Worm (Caenorhabditis elegans) whole organism, young adult: ENCODE results near the gene M151.10.

Source experiments
- B0035.1 ChIP-seq: sonication (generic microtip); optimal IDR thresholded peaks from 2 replicates; lab custom pipeline; 2016; ENCODE audit warnings: missing genetic modification characterization, mild to moderate bottlenecking, missing compliant biosample characterization, missing genotype, missing genetic modification reagents
- B0336.3 ChIP-seq: fragments of 200-800 bp; sonication (Bioruptor generic); IDR thresholded peaks from 2 replicates; pipeline ENCODE4 v1.3.6; 2022; ENCODE audit warnings: missing genetic modification characterization, missing compliant biosample characterization
- D2030.7 ChIP-seq: fragments of 200-800 bp; sonication (Bioruptor generic); IDR thresholded peaks from 2 replicates; pipeline ENCODE4 v1.3.6; 2022; ENCODE audit warnings: missing genetic modification reagents, missing genetic modification characterization, missing compliant biosample characterization
- F22D6.2 ChIP-seq: sonication (generic microtip); optimal IDR thresholded peaks from 2 replicates; lab custom pipeline; 2016; ENCODE audit warnings: mild to moderate bottlenecking, missing genetic modification characterization, missing compliant biosample characterization
- F49E8.2 ChIP-seq: sonication (generic microtip); optimal IDR thresholded peaks from 3 replicates; lab custom pipeline; 2017; ENCODE audit warnings: missing genetic modification characterization, mild to moderate bottlenecking, missing compliant biosample characterization, antibody characterized with exemption, moderate library complexity; ENCODE audit not compliant: insufficient read depth
- F52B5.7 ChIP-seq: sonication (generic microtip); optimal IDR thresholded peaks from 2 replicates; lab custom pipeline; 2016; ENCODE audit warnings: mild to moderate bottlenecking, missing genetic modification characterization, missing compliant biosample characterization
- K11D2.4 ChIP-seq: fragments of 200-800 bp; sonication (Bioruptor generic); IDR thresholded peaks from 2 replicates; pipeline ENCODE4 v1.3.6; 2022; ENCODE audit warnings: missing genetic modification reagents, missing genetic modification characterization, missing compliant biosample characterization
- K12H6.12 ChIP-seq: fragments of 200-800 bp; sonication (Bioruptor generic); optimal IDR thresholded peaks from 2 replicates; lab custom pipeline; 2018; ENCODE audit warnings: mild to moderate bottlenecking, missing genetic modification characterization, missing compliant biosample characterization
- ZK185.1 ChIP-seq: sonication (generic microtip); optimal IDR thresholded peaks from 2 replicates; lab custom pipeline; 2016; ENCODE audit warnings: mild to moderate bottlenecking, missing genetic modification characterization, missing compliant biosample characterization; ENCODE audit not compliant: poor library complexity, severe bottlenecking
- akir-1 ChIP-seq: fragments of 200-800 bp; sonication (Bioruptor generic); optimal IDR thresholded peaks from 2 replicates; lab custom pipeline; 2018; ENCODE audit warnings: mild to moderate bottlenecking, missing genetic modification characterization, moderate library complexity, missing compliant biosample characterization
- cebp-1 ChIP-seq, 2 experiments: fragments of 200-800 bp in 1 of 2; sonication (Bioruptor generic) in 1 of 2; sonication (generic microtip) in 1 of 2; IDR thresholded peaks in 1 of 2; optimal IDR thresholded peaks in 1 of 2; 2 replicates each; pipeline versions ENCODE4 v1.3.6 to Lab custom; 2017 to 2022; ENCODE audit warnings: missing compliant biosample characterization in 2 of 2, missing genetic modification characterization in 2 of 2, mild to moderate bottlenecking in 1 of 2, missing genetic modification reagents in 1 of 2, moderate library complexity in 1 of 2
- ceh-27 ChIP-seq: fragments of 200-800 bp; sonication (Bioruptor generic); optimal IDR thresholded peaks from 2 replicates; lab custom pipeline; 2018; ENCODE audit warnings: mild to moderate bottlenecking, missing genetic modification characterization, moderate library complexity, missing compliant biosample characterization
- ceh-58 ChIP-seq: fragments of 200-800 bp; sonication (Bioruptor generic); IDR thresholded peaks from 2 replicates; pipeline ENCODE4 v1.3.6; 2022; ENCODE audit warnings: missing genetic modification characterization, missing compliant biosample characterization
- ceh-91 ChIP-seq: fragments of 200-800 bp; sonication (Bioruptor generic); IDR thresholded peaks from 2 replicates; pipeline ENCODE4 v1.3.6; 2022; ENCODE audit warnings: missing genetic modification reagents, missing genetic modification characterization, missing compliant biosample characterization
- chd-7 ChIP-seq: sonication (generic microtip); optimal IDR thresholded peaks from 2 replicates; lab custom pipeline; 2016; ENCODE audit warnings: mild to moderate bottlenecking, missing genetic modification characterization, moderate library complexity, missing compliant biosample characterization
- die-1 ChIP-seq: sonication (generic microtip); optimal IDR thresholded peaks from 2 replicates; lab custom pipeline; 2016; ENCODE audit warnings: missing genotype, mild to moderate bottlenecking, missing genetic modification characterization, missing compliant biosample characterization
- efl-1 ChIP-seq: fragments of 150-350 bp; optimal IDR thresholded peaks from 2 replicates; lab custom pipeline; 2014; ENCODE audit warnings: missing biosample characterization, missing genetic modification reagents, missing genetic modification characterization
- egl-18 ChIP-seq: fragments of 200-800 bp; sonication (Bioruptor generic); IDR thresholded peaks from 2 replicates; pipeline ENCODE4 v1.3.6; 2022; ENCODE audit warnings: missing genetic modification reagents, missing genetic modification characterization, missing compliant biosample characterization
- him-1 ChIP-seq: sonication (generic microtip); optimal IDR thresholded peaks from 2 replicates; lab custom pipeline; 2016; ENCODE audit warnings: missing genotype, missing genetic modification reagents, missing genetic modification characterization, missing compliant biosample characterization
- hlh-12 ChIP-seq: sonication (generic microtip); optimal IDR thresholded peaks from 2 replicates; lab custom pipeline; 2016; ENCODE audit warnings: missing genetic modification characterization, missing compliant biosample characterization
- hmg-1.2 ChIP-seq: fragments of 200-800 bp; sonication (Bioruptor generic); IDR thresholded peaks from 2 replicates; pipeline ENCODE4 v1.3.6; 2022; ENCODE audit warnings: missing genetic modification reagents, missing genetic modification characterization, missing compliant biosample characterization
- hrde-1 ChIP-seq: sonication (generic microtip); optimal IDR thresholded peaks from 2 replicates; lab custom pipeline; 2016; ENCODE audit warnings: missing genetic modification characterization, mild to moderate bottlenecking, missing compliant biosample characterization, moderate library complexity, missing genotype, missing genetic modification reagents, borderline replicate concordance
- hsf-1 ChIP-seq: fragments of 200-800 bp; sonication (Bioruptor generic); IDR thresholded peaks from 2 replicates; pipeline ENCODE4 v1.3.6; 2022; ENCODE audit warnings: missing genetic modification reagents, missing genetic modification characterization, missing compliant biosample characterization
- let-526 ChIP-seq: fragments of 200-800 bp; sonication (Bioruptor generic); IDR thresholded peaks from 2 replicates; pipeline ENCODE4 v1.3.6; 2022; ENCODE audit warnings: missing genetic modification reagents, missing genetic modification characterization, missing compliant biosample characterization
- lin-26 ChIP-seq: fragments of 200-800 bp; sonication (Bioruptor generic); IDR thresholded peaks from 2 replicates; pipeline ENCODE4 v1.3.6; 2022; ENCODE audit warnings: missing genetic modification reagents, missing genetic modification characterization, missing compliant biosample characterization
- lin-35 ChIP-seq, 3 experiments: fragments of 150-350 bp in 2 of 3; sonication (generic microtip) in 1 of 3; optimal IDR thresholded peaks; 2 replicates each; lab custom pipeline; 2014 to 2018; ENCODE audit warnings: missing biosample characterization in 3 of 3, missing genetic modification characterization in 3 of 3, missing genetic modification reagents in 3 of 3
- lir-1 ChIP-seq: fragments of 200-800 bp; sonication (Bioruptor generic); conservative IDR thresholded peaks from 2 replicates; pipeline ENCODE4 v1.3.6; 2022; ENCODE audit warnings: missing genetic modification reagents, missing genetic modification characterization, missing compliant biosample characterization
- madf-10 ChIP-seq: sonication (generic microtip); optimal IDR thresholded peaks from 2 replicates; lab custom pipeline; 2016; ENCODE audit warnings: mild to moderate bottlenecking, missing genetic modification characterization, missing compliant biosample characterization
- madf-8 ChIP-seq: fragments of 200-800 bp; sonication (Bioruptor generic); conservative IDR thresholded peaks from 2 replicates; pipeline ENCODE4 v1.3.6; 2022; ENCODE audit warnings: missing genetic modification reagents, missing genetic modification characterization, missing compliant biosample characterization
- mcd-1 ChIP-seq: fragments of 200-800 bp; sonication (Bioruptor generic); IDR thresholded peaks from 2 replicates; pipeline ENCODE4 v1.3.6; 2022; ENCODE audit warnings: missing genetic modification reagents, missing genetic modification characterization, missing compliant biosample characterization
- mxl-1 ChIP-seq: sonication (generic microtip); optimal IDR thresholded peaks from 2 replicates; lab custom pipeline; 2016; ENCODE audit warnings: missing genetic modification characterization, missing compliant biosample characterization
- nhr-90 ChIP-seq: sonication (generic microtip); optimal IDR thresholded peaks from 2 replicates; lab custom pipeline; 2016; ENCODE audit warnings: missing genotype, mild to moderate bottlenecking, missing genetic modification characterization, missing compliant biosample characterization
- pbrm-1 ChIP-seq: fragments of 200-800 bp; sonication (Bioruptor generic); IDR thresholded peaks from 2 replicates; pipeline ENCODE4 v1.3.6; 2022; ENCODE audit warnings: missing genetic modification reagents, missing genetic modification characterization, missing compliant biosample characterization
- sea-2 ChIP-seq: fragments of 200-800 bp; sonication (Bioruptor generic); IDR thresholded peaks from 2 replicates; pipeline ENCODE4 v1.3.6; 2022; ENCODE audit warnings: missing genetic modification characterization, missing compliant biosample characterization
- snpc-1.1 ChIP-seq: sonication (generic microtip); optimal IDR thresholded peaks from 2 replicates; lab custom pipeline; 2017; ENCODE audit warnings: missing genetic modification characterization, mild to moderate bottlenecking, missing compliant biosample characterization, antibody characterized with exemption, moderate library complexity, missing genotype, missing genetic modification reagents; ENCODE audit not compliant: insufficient read depth
- snpc-4 ChIP-seq, 5 experiments: fragments of 150-350 bp in 1 of 5; sonication (generic microtip) in 4 of 5; optimal IDR thresholded peaks; 2 replicates each; lab custom pipeline; 2014 to 2018; ENCODE audit warnings: missing genetic modification characterization in 5 of 5, missing biosample characterization in 3 of 5, antibody characterized with exemption in 2 of 5, mild to moderate bottlenecking in 2 of 5, missing compliant biosample characterization in 2 of 5, missing genotype in 2 of 5, moderate library complexity in 2 of 5, missing genetic modification reagents in 1 of 5
- somi-1 ChIP-seq: fragments of 200-800 bp; sonication (Bioruptor generic); optimal IDR thresholded peaks from 2 replicates; lab custom pipeline; 2018; ENCODE audit warnings: mild to moderate bottlenecking, missing genetic modification characterization, missing compliant biosample characterization
- sptf-2 ChIP-seq: fragments of 200-800 bp; sonication (Bioruptor generic); optimal IDR thresholded peaks from 2 replicates; lab custom pipeline; 2018; ENCODE audit warnings: mild to moderate bottlenecking, missing genetic modification characterization, missing compliant biosample characterization
- tbp1 ChIP-seq: fragments of 200-800 bp; sonication (Bioruptor generic); optimal IDR thresholded peaks from 2 replicates; lab custom pipeline; 2018; ENCODE audit warnings: mild to moderate bottlenecking, missing genetic modification characterization, missing compliant biosample characterization
- unc-62 ChIP-seq: fragments of 150-350 bp; optimal IDR thresholded peaks from 2 replicates; lab custom pipeline; 2014; ENCODE audit warnings: missing biosample characterization, missing genetic modification reagents, missing genetic modification characterization
- zfh-2 ChIP-seq: fragments of 200-800 bp; sonication (Bioruptor generic); conservative IDR thresholded peaks from 2 replicates; pipeline ENCODE4 v1.3.6; 2022; ENCODE audit warnings: missing genetic modification reagents, missing genetic modification characterization, missing compliant biosample characterization
- ztf-22 ChIP-seq: fragments of 200-800 bp; sonication (Bioruptor generic); optimal IDR thresholded peaks from 2 replicates; lab custom pipeline; 2018; ENCODE audit warnings: mild to moderate bottlenecking, missing genetic modification characterization, moderate library complexity, missing compliant biosample characterization
- ztf-25 ChIP-seq: fragments of 200-800 bp; sonication (Bioruptor generic); IDR thresholded peaks from 2 replicates; pipeline ENCODE4 v1.3.6; 2022; ENCODE audit warnings: missing genetic modification reagents, missing genetic modification characterization, missing compliant biosample characterization

The M151.10 gene

DNA sequence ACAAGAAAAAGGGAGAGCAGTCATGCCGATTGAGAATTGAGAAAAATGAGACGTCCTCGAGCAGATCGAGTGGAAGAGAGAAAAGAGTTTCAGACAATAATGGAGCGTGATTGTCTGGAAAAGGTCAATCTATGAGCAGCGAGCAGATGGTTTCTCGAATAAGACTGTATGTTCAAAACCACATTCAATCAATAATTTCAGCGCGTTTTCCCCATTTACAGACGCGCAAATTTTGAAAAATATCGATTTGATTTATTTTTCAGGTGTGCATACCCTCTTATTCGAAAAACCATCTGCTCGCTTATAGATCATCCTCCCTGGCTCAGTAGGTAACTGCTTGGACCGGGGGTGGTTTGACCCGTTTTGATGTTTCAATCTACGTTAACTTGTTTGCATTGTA, 859 bp downstream of the M151.10 start, which contains the start of gene fbxb-31:
TSS of gene fbxb-31 (minus strand) at position 101 of the 400 bp plus-strand sequence.
- TF ChIP-seq B0336.3 (GFP tag; lab: Robert Waterston, UW) (no peak), egl-18 (no peak), unc-62 (GFP tag; lab: Kevin White, UChicago) (no peak), sea-2 (GFP tag; lab: Robert Waterston, UW) (no peak), ceh-91 (GFP tag; lab: Robert Waterston, UW) (no peak), chd-7 (tag; lab: Kevin White, UChicago) (no peak), efl-1 (GFP tag; lab: Kevin White, UChicago) (no peak), D2030.7 (GFP tag; lab: Robert Waterston, UW) (no peak), ceh-58 (GFP tag; lab: Robert Waterston, UW) (no peak), hsf-1 (GFP tag; lab: Robert Waterston, UW) (no peak), him-1 (tag; lab: Kevin White, UChicago) (no peak), F52B5.7 (tag; lab: Kevin White, UChicago) (no peak), hlh-12 (tag; lab: Kevin White, UChicago) (no peak), hrde-1 (tag; lab: Kevin White, UChicago) (no peak), ZK185.1 (no peak), K12H6.12 (tag; lab: Kevin White, UChicago) (no peak), somi-1 (GFP tag; lab: Kevin White, UChicago) (no peak), tbp1 (GFP tag; lab: Kevin White, UChicago) (no peak)
- TF ChIP-seq, all 124 proteins: peak for 0

DNA sequence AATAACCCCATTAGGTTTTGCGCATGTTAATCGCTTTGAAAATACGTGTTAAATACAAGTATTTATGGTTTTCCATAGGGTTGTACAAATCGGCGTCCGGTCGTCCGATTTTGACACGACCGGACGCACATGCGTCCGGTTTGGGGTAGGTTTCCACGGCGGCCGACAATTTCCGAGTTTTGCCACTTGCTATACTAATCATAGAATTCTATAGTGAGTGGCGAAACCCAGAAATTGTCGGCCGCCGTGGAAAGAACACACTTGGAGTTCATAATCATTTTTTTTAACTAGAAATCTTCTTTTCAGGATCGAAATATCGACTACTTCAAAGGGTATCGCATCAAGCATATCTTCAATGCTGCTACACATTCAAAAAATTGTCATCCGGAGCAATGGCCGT, 5.3 kb downstream of the M151.10 start:
- TF ChIP-seq K11D2.4 (GFP tag; lab: Robert Waterston, UW) (no peak), snpc-1.1 (peak; percentile 50), ztf-25 (GFP tag; lab: Robert Waterston, UW) (no peak), hmg-1.2 (GFP tag; lab: Robert Waterston, UW) (peak; percentile 36; the same call in 1 of the 2 replicates), B0035.1 (tag; lab: Kevin White, UChicago) (no peak), snpc-4 (GFP tag; optimal IDR thresholded peaks at IDR 0.05; lab: Kevin White, UChicago) (peak; percentile 33), snpc-4 (tag; optimal IDR thresholded peaks at IDR 0.05; lab: Kevin White, UChicago) (peak in 3 of 4 experiments; percentile 59 to 89 (median 79)), sptf-2 (GFP tag; lab: Kevin White, UChicago) (no peak), lir-1 (GFP tag; lab: Robert Waterston, UW) (no peak)

DNA sequence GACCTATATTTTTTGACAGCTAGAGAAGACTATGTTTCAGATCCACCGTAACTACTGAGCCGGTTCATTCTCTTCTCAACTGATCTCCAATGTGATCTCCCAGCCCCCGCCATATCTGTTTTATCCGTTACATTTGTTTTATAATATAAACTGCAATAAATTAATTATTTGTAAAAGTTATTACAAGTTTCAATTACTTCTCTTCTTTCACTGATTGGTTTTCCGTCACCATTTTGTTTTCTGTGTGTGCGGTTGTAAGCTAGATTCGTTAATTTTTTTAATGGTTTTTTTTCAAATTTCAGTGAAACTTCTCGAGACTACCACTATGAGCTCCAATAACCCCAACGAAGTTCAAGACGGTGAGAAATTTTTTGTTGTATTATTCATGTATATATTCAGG, 9.3 kb downstream of the M151.10 start, which contains the start of gene M151.2:
TSS of gene M151.2 (plus strand) at position 301 of the 400 bp plus-strand sequence.
- TF ChIP-seq cebp-1 (GFP tag; IDR thresholded peaks at IDR 0.05; lab: Robert Waterston, UW) (no peak), cebp-1 (tag; optimal IDR thresholded peaks at IDR 0.05; lab: Kevin White, UChicago) (no peak), pbrm-1 (no peak), mcd-1 (GFP tag; lab: Robert Waterston, UW) (no peak), F22D6.2 (tag; lab: Kevin White, UChicago) (no peak), mxl-1 (tag; lab: Kevin White, UChicago) (no peak), ztf-22 (no peak), ceh-27 (GFP tag; lab: Kevin White, UChicago) (no peak), K11D2.4 (GFP tag; lab: Robert Waterston, UW) (no peak), let-526 (GFP tag; lab: Robert Waterston, UW) (no peak), akir-1 (no peak), lin-35 (GFP tag; optimal IDR thresholded peaks at IDR 0.05; lab: Kevin White, UChicago) (no peak), nhr-90 (no peak), madf-8 (GFP tag; lab: Robert Waterston, UW) (no peak), lin-26 (GFP tag; lab: Robert Waterston, UW) (no peak), F49E8.2 (tag; lab: Kevin White, UChicago) (no peak), zfh-2 (GFP tag; lab: Robert Waterston, UW) (no peak), madf-10 (tag; lab: Kevin White, UChicago) (no peak), die-1 (tag; lab: Kevin White, UChicago) (no peak)
- TF ChIP-seq, all 124 proteins: peak for 0
